Fruit fly (Drosophila melanogaster) whole organism, embryonic: ENCODE results near the gene CG14194.

Experiments used
- Abd-B ChIP-seq: fragments of 200-800 bp; sonication (Bioruptor generic); optimal IDR thresholded peaks from 2 replicates; lab custom pipeline; 2018; ENCODE audit warnings: missing biosample characterization, mild to moderate bottlenecking, missing genetic modification characterization, moderate library complexity
- Aef1 ChIP-seq: fragments of 200-800 bp; sonication (Bioruptor generic); IDR thresholded peaks from 3 replicates; pipeline ENCODE4 v1.3.6; 2022; ENCODE audit warnings: missing biosample characterization, missing genetic modification characterization
- CG10274 ChIP-seq: fragments of 200-800 bp; sonication (Bioruptor generic); optimal IDR thresholded peaks from 3 replicates; lab custom pipeline; 2017; ENCODE audit warnings: missing biosample characterization, mild to moderate bottlenecking, missing genetic modification characterization
- CG10979 ChIP-seq: fragments of 200-800 bp; sonication (Bioruptor generic); optimal IDR thresholded peaks from 2 replicates; lab custom pipeline; 2018; ENCODE audit warnings: missing biosample characterization, mild to moderate bottlenecking, missing genetic modification characterization, moderate library complexity
- CG11093 ChIP-seq: fragments of 200-800 bp; sonication (Bioruptor generic); IDR thresholded peaks from 3 replicates; pipeline ENCODE4 v1.3.6; 2022; ENCODE audit warnings: missing biosample characterization, missing genetic modification characterization
- CG11560 ChIP-seq: fragments of 200-800 bp; sonication (Bioruptor generic); IDR thresholded peaks from 3 replicates; pipeline ENCODE4 v1.3.6; 2022; ENCODE audit warnings: missing biosample characterization, missing genetic modification characterization
- CG12942 ChIP-seq: fragments of 200-800 bp; sonication (Bioruptor generic); optimal IDR thresholded peaks from 3 replicates; lab custom pipeline; 2016; ENCODE audit warnings: missing biosample characterization, missing genetic modification characterization
- CG14860 ChIP-seq: fragments of 200-800 bp; sonication (Bioruptor generic); IDR thresholded peaks from 3 replicates; pipeline ENCODE4 v1.3.6; 2022; ENCODE audit warnings: missing biosample characterization, missing genetic modification characterization; ENCODE audit not compliant: partially characterized antibody
- CG15011 ChIP-seq: fragments of 200-800 bp; sonication (Bioruptor generic); optimal IDR thresholded peaks from 3 replicates; lab custom pipeline; 2018; ENCODE audit warnings: missing biosample characterization, mild to moderate bottlenecking, missing genetic modification characterization
- CG17359 ChIP-seq: fragments of 200-800 bp; sonication (Bioruptor generic); optimal IDR thresholded peaks from 3 replicates; lab custom pipeline; 2018; ENCODE audit warnings: missing biosample characterization, mild to moderate bottlenecking, missing genetic modification characterization, moderate library complexity
- CG18011 ChIP-seq: fragments of 200-800 bp; sonication (Bioruptor generic); optimal IDR thresholded peaks from 2 replicates; lab custom pipeline; 2017; ENCODE audit warnings: missing biosample characterization, missing genetic modification characterization, mild to moderate bottlenecking, moderate library complexity, missing genotype
- CG18262 ChIP-seq: fragments of 200-800 bp; optimal IDR thresholded peaks from 3 replicates; lab custom pipeline; 2019; ENCODE audit warnings: missing biosample characterization, mild to moderate bottlenecking, missing genetic modification characterization, moderate library complexity
- CG3065 ChIP-seq: fragments of 200-800 bp; sonication (Bioruptor generic); optimal IDR thresholded peaks from 2 replicates; lab custom pipeline; 2016; ENCODE audit warnings: missing biosample characterization, missing genetic modification characterization
- CG31365 ChIP-seq: fragments of 200-800 bp; sonication (Bioruptor generic); optimal IDR thresholded peaks from 2 replicates; lab custom pipeline; 2018; ENCODE audit warnings: missing biosample characterization, mild to moderate bottlenecking, missing genetic modification characterization
- CG31388 ChIP-seq: fragments of 200-800 bp; sonication (Bioruptor generic); optimal IDR thresholded peaks from 2 replicates; lab custom pipeline; 2016; ENCODE audit warnings: missing biosample characterization, missing genetic modification characterization
- CG32772 ChIP-seq: fragments of 200-800 bp; sonication (Bioruptor generic); IDR thresholded peaks from 2 replicates; pipeline ENCODE4 v1.3.6; 2022; ENCODE audit warnings: missing biosample characterization, missing genetic modification characterization
- CG4424 ChIP-seq: fragments of 200-800 bp; sonication (Bioruptor generic); optimal IDR thresholded peaks from 3 replicates; lab custom pipeline; 2016; ENCODE audit warnings: missing biosample characterization, missing genetic modification characterization
- CG4707 ChIP-seq: fragments of 200-800 bp; sonication (Bioruptor generic); optimal IDR thresholded peaks from 2 replicates; lab custom pipeline; 2018; ENCODE audit warnings: missing biosample characterization, mild to moderate bottlenecking, missing genetic modification characterization, moderate library complexity
- CG6791 ChIP-seq: fragments of 200-800 bp; sonication (Bioruptor generic); IDR thresholded peaks from 3 replicates; pipeline ENCODE4 v1.3.6; 2022; ENCODE audit warnings: missing biosample characterization, missing genetic modification characterization; ENCODE audit not compliant: partially characterized antibody
- CG7745 ChIP-seq: fragments of 200-800 bp; sonication (Bioruptor generic); optimal IDR thresholded peaks from 2 replicates; lab custom pipeline; 2018; ENCODE audit warnings: missing biosample characterization, mild to moderate bottlenecking, missing genetic modification characterization, moderate library complexity
- CG8281 ChIP-seq: fragments of 200-800 bp; sonication (Bioruptor generic); optimal IDR thresholded peaks from 2 replicates; lab custom pipeline; 2018; ENCODE audit warnings: missing biosample characterization, mild to moderate bottlenecking, missing genetic modification characterization, moderate library complexity
- CG8359 ChIP-seq: fragments of 200-800 bp; sonication (Bioruptor generic); optimal IDR thresholded peaks from 2 replicates; lab custom pipeline; 2017; ENCODE audit warnings: missing biosample characterization, mild to moderate bottlenecking, missing genetic modification characterization, borderline replicate concordance
- CG8478 ChIP-seq: fragments of >200 bp; optimal IDR thresholded peaks from 2 replicates; lab custom pipeline; 2018
- CG9215 ChIP-seq: fragments of 200-800 bp; sonication (Bioruptor generic); IDR thresholded peaks from 2 replicates; pipeline ENCODE4 v1.3.6; 2022; ENCODE audit warnings: missing biosample characterization, missing genetic modification characterization
- CG9609 ChIP-seq: fragments of 200-800 bp; sonication (Bioruptor generic); optimal IDR thresholded peaks from 3 replicates; lab custom pipeline; 2016; ENCODE audit warnings: missing biosample characterization, missing genetic modification characterization
- CG9727 ChIP-seq: fragments of 200-800 bp; sonication (Bioruptor generic); optimal IDR thresholded peaks from 3 replicates; lab custom pipeline; 2017; ENCODE audit warnings: missing biosample characterization, mild to moderate bottlenecking, missing genetic modification characterization
- Dp ChIP-seq: fragments of 200-800 bp; sonication (Bioruptor generic); optimal IDR thresholded peaks from 2 replicates; lab custom pipeline; 2018; ENCODE audit warnings: missing biosample characterization, mild to moderate bottlenecking, missing genetic modification characterization, moderate library complexity
- Fer3 ChIP-seq: fragments of 200-800 bp; sonication (Bioruptor generic); optimal IDR thresholded peaks from 2 replicates; lab custom pipeline; 2018; ENCODE audit warnings: missing biosample characterization, mild to moderate bottlenecking, missing genetic modification characterization, moderate library complexity
- Med ChIP-seq: fragments of 200-800 bp; sonication (Bioruptor generic); peaks from one replicate; lab custom pipeline; 2016; ENCODE audit warnings: missing biosample characterization, missing genetic modification characterization, mild to moderate bottlenecking, inconsistent platforms, moderate library complexity
- NK7.1 ChIP-seq: fragments of 200-800 bp; sonication (Bioruptor generic); optimal IDR thresholded peaks from 3 replicates; lab custom pipeline; 2016; ENCODE audit warnings: missing biosample characterization, missing genetic modification characterization
- Ptx1 ChIP-seq: fragments of 200-800 bp; sonication (Bioruptor generic); IDR thresholded peaks from 2 replicates; pipeline ENCODE4 v1.3.6; 2022; ENCODE audit warnings: missing biosample characterization, missing genetic modification characterization
- Six4 ChIP-seq: fragments of 200-800 bp; sonication (Bioruptor generic); optimal IDR thresholded peaks from 2 replicates; lab custom pipeline; 2016; ENCODE audit warnings: missing biosample characterization, missing genetic modification characterization
- Sry-δ ChIP-seq: fragments of 200-800 bp; sonication (Bioruptor generic); optimal IDR thresholded peaks from 2 replicates; lab custom pipeline; 2016; ENCODE audit warnings: missing biosample characterization, missing genetic modification characterization
- Xrp1 ChIP-seq: fragments of 200-800 bp; sonication (Bioruptor generic); IDR thresholded peaks from 2 replicates; pipeline ENCODE4 v1.3.6; 2022; ENCODE audit warnings: missing biosample characterization, missing genetic modification characterization
- al ChIP-seq: fragments of 200-800 bp; sonication (Bioruptor generic); IDR thresholded peaks from 2 replicates; pipeline ENCODE4 v1.3.6; 2022; ENCODE audit warnings: missing biosample characterization, missing genetic modification characterization
- ase ChIP-seq: fragments of 200-800 bp; sonication (Bioruptor generic); IDR thresholded peaks from 3 replicates; pipeline ENCODE4 v1.3.6; 2022; ENCODE audit warnings: missing biosample characterization, missing genetic modification characterization
- ash1 ChIP-seq: fragments of 200-800 bp; sonication (Bioruptor generic); optimal IDR thresholded peaks from 2 replicates; lab custom pipeline; 2018; ENCODE audit warnings: missing biosample characterization, mild to moderate bottlenecking, missing genetic modification characterization
- ato ChIP-seq: fragments of 200-800 bp; sonication (Bioruptor generic); IDR thresholded peaks from 2 replicates; pipeline ENCODE4 v1.3.6; 2022; ENCODE audit warnings: missing biosample characterization, missing genetic modification characterization; ENCODE audit not compliant: partially characterized antibody
- crp ChIP-seq, 2 experiments: fragments of 200-800 bp; sonication (Bioruptor generic); optimal IDR thresholded peaks; 2 replicates in 1 of 2; 3 replicates in 1 of 2; lab custom pipeline; 2017; ENCODE audit warnings: missing biosample characterization in 2 of 2, missing genetic modification characterization in 2 of 2, mild to moderate bottlenecking in 1 of 2, moderate library complexity in 1 of 2
- dan ChIP-seq: fragments of 200-800 bp; sonication (Bioruptor generic); IDR thresholded peaks from 2 replicates; pipeline ENCODE4 v1.3.6; 2022; ENCODE audit warnings: missing biosample characterization, missing genetic modification characterization
- emc ChIP-seq: fragments of 200-800 bp; sonication (Bioruptor generic); optimal IDR thresholded peaks from 2 replicates; lab custom pipeline; 2016; ENCODE audit warnings: missing biosample characterization, missing genetic modification characterization
- eve ChIP-seq, 2 experiments: fragments of >200 bp; optimal IDR thresholded peaks; 2 replicates each; lab custom pipeline; 2017; ENCODE audit warnings: missing biosample characterization in 2 of 2, missing genetic modification characterization in 2 of 2
- fd96Cb ChIP-seq: fragments of 200-800 bp; sonication (Bioruptor generic); optimal IDR thresholded peaks from 2 replicates; lab custom pipeline; 2018; ENCODE audit warnings: missing biosample characterization, mild to moderate bottlenecking, missing genetic modification characterization, moderate library complexity
- fru ChIP-seq: fragments of >200 bp; optimal IDR thresholded peaks from 2 replicates; lab custom pipeline; 2017
- gcm ChIP-seq: fragments of 200-800 bp; sonication (Bioruptor generic); optimal IDR thresholded peaks from 2 replicates; lab custom pipeline; 2019; ENCODE audit warnings: missing biosample characterization, mild to moderate bottlenecking, missing genetic modification characterization, moderate library complexity
- jigr1 ChIP-seq: fragments of 200-800 bp; sonication (Bioruptor generic); IDR thresholded peaks from 3 replicates; pipeline ENCODE4 v1.3.6; 2022; ENCODE audit warnings: missing biosample characterization, missing genetic modification characterization
- knrl ChIP-seq: fragments of 200-800 bp; sonication (Bioruptor generic); IDR thresholded peaks from 3 replicates; pipeline ENCODE4 v1.3.6; 2022; ENCODE audit warnings: missing biosample characterization, missing genetic modification characterization; ENCODE audit not compliant: partially characterized antibody
- nerfin-1 ChIP-seq: fragments of 200-800 bp; sonication (Bioruptor generic); optimal IDR thresholded peaks from 3 replicates; lab custom pipeline; 2019; ENCODE audit warnings: missing biosample characterization, mild to moderate bottlenecking, missing genetic modification characterization, moderate library complexity
- nmo ChIP-seq: fragments of 200-800 bp; sonication (Bioruptor generic); optimal IDR thresholded peaks from 2 replicates; lab custom pipeline; 2018; ENCODE audit warnings: missing biosample characterization, mild to moderate bottlenecking, missing genetic modification characterization, moderate library complexity
- pum ChIP-seq: fragments of 200-800 bp; sonication (Bioruptor generic); optimal IDR thresholded peaks from 2 replicates; lab custom pipeline; 2016; ENCODE audit warnings: missing biosample characterization, missing genetic modification characterization
- stwl ChIP-seq: fragments of 200-800 bp; sonication (Bioruptor generic); optimal IDR thresholded peaks from 3 replicates; lab custom pipeline; 2018; ENCODE audit warnings: missing biosample characterization, mild to moderate bottlenecking, missing genetic modification characterization, moderate library complexity
- tio ChIP-seq: fragments of 200-800 bp; sonication (Bioruptor generic); optimal IDR thresholded peaks from 2 replicates; lab custom pipeline; 2017; ENCODE audit warnings: missing biosample characterization, missing genetic modification characterization, inconsistent platforms

CG14194 gene

dm6 chrX:19189903-19190302 lies 3.5 kb upstream of the CG14194 start, which contains the start of gene HP1D3csd (continued):
- TF ChIP-seq Fer3 (tag; lab: Kevin White, UChicago): no peak
- no peak for TF ChIP-seq CG3065 (GFP tag; lab: Kevin White, UChicago)
- no peak for TF ChIP-seq CG8281 (tag; lab: Kevin White, UChicago)
- TF ChIP-seq ase: no peak
- no peak for TF ChIP-seq CG10274 (GFP tag; lab: Kevin White, UChicago)
- TF ChIP-seq CG14860 (GFP tag; lab: Robert Waterston, UW): no peak
- no peak for TF ChIP-seq fru (lab: Kevin White, UChicago)
- TF ChIP-seq Aef1 (GFP tag; lab: Robert Waterston, UW): no peak
- no peak for TF ChIP-seq eve (GFP tag; optimal IDR thresholded peaks at IDR 0.05; lab: Kevin White, UChicago)
- no peak for TF ChIP-seq dan (GFP tag; lab: Robert Waterston, UW)
- TF ChIP-seq emc (GFP tag; lab: Kevin White, UChicago): no peak
- peak; percentile 52 for TF ChIP-seq Med (GFP tag; lab: Kevin White, UChicago)
- no peak for TF ChIP-seq ash1 (GFP tag; lab: Kevin White, UChicago)
- TF ChIP-seq CG6791: no peak
- no peak for TF ChIP-seq CG11560 (tag; lab: Robert Waterston, UW)
- TF ChIP-seq NK7.1 (GFP tag; lab: Kevin White, UChicago): no peak
- TF ChIP-seq tio: no peak
- TF ChIP-seq Abd-B: peak; percentile 33
- no peak for TF ChIP-seq Sry-δ (GFP tag; lab: Kevin White, UChicago)
- no peak for TF ChIP-seq jigr1
- TF ChIP-seq CG8359: no peak
- TF ChIP-seq gcm (GFP tag; lab: Kevin White, UChicago): no peak
- peak; percentile 94 for TF ChIP-seq CG17359 (tag; lab: Kevin White, UChicago)
- no peak for TF ChIP-seq CG18262 (tag; lab: Kevin White, UChicago)
- 0 out of 3 replicates have a peak, but pooled peaks have one; percentile 9 for TF ChIP-seq knrl
- TF ChIP-seq pum (GFP tag; lab: Kevin White, UChicago): no peak
- no peak for TF ChIP-seq ato (GFP tag; lab: Robert Waterston, UW)
- no peak for TF ChIP-seq CG9727 (GFP tag; lab: Kevin White, UChicago)
- TF ChIP-seq Six4 (GFP tag; lab: Kevin White, UChicago): no peak
- TF ChIP-seq CG31388 (GFP tag; lab: Kevin White, UChicago): no peak
- peak; percentile 29 for TF ChIP-seq stwl
- TF ChIP-seq CG9215 (GFP tag; lab: Robert Waterston, UW): no peak
- TF ChIP-seq CG4707 (GFP tag; lab: Kevin White, UChicago): no peak
- no peak for TF ChIP-seq Xrp1
- peak; percentile 13 for TF ChIP-seq Dp (GFP tag; lab: Kevin White, UChicago)
- no peak for TF ChIP-seq CG11093
- TF ChIP-seq Ptx1 (GFP tag; lab: Robert Waterston, UW): no peak
- no peak for TF ChIP-seq CG9609 (GFP tag; lab: Kevin White, UChicago)
- TF ChIP-seq CG18011 (GFP tag; lab: Kevin White, UChicago): no peak
- no peak for TF ChIP-seq CG7745 (tag; lab: Kevin White, UChicago)
- TF ChIP-seq CG15011 (GFP tag; lab: Kevin White, UChicago): no peak
- TF ChIP-seq fd96Cb: no peak
- no peak for TF ChIP-seq crp (GFP tag; optimal IDR thresholded peaks at IDR 0.05; lab: Kevin White, UChicago)
- no peak for TF ChIP-seq CG31365 (tag; lab: Kevin White, UChicago)
- no peak for TF ChIP-seq CG10979
- TF ChIP-seq CG8478: no peak
- no peak for TF ChIP-seq nerfin-1 (tag; lab: Kevin White, UChicago)
- TF ChIP-seq al: no peak
- TF ChIP-seq nmo (GFP tag; lab: Kevin White, UChicago): peak; percentile 3
- TF ChIP-seq CG12942: no peak
- TF ChIP-seq CG32772: peak; percentile 73
- no peak for TF ChIP-seq CG4424
